Fruit fly (Drosophila melanogaster) whole organism, embryonic: Measurements from ENCODE around the gene BTBD9.

Experiments used
- B-H2 ChIP-seq: fragments of 200-800 bp; sonication (Bioruptor generic); optimal IDR thresholded peaks from 2 replicates; lab custom pipeline; 2018; ENCODE audit warnings: missing biosample characterization, mild to moderate bottlenecking, missing genetic modification characterization
- CG10267 ChIP-seq: fragments of 200-800 bp; sonication (Bioruptor generic); optimal IDR thresholded peaks from 2 replicates; lab custom pipeline; 2018; ENCODE audit warnings: missing biosample characterization, mild to moderate bottlenecking, missing genetic modification characterization, moderate library complexity
- CG10462 ChIP-seq: fragments of 200-800 bp; sonication (Bioruptor generic); optimal IDR thresholded peaks from 2 replicates; lab custom pipeline; 2016; ENCODE audit warnings: missing biosample characterization, missing genetic modification characterization
- CG11456 ChIP-seq: fragments of 200-800 bp; sonication (Bioruptor generic); IDR thresholded peaks from 3 replicates; pipeline ENCODE4 v1.3.6; 2022; ENCODE audit warnings: missing biosample characterization, missing genetic modification characterization
- CG12219 ChIP-seq: fragments of 200-800 bp; sonication (Bioruptor generic); optimal IDR thresholded peaks from 3 replicates; lab custom pipeline; 2018; ENCODE audit warnings: missing biosample characterization, mild to moderate bottlenecking, missing genetic modification characterization
- CG13775 ChIP-seq: fragments of 200-800 bp; sonication (Bioruptor generic); optimal IDR thresholded peaks from 3 replicates; lab custom pipeline; 2017; ENCODE audit warnings: missing biosample characterization, mild to moderate bottlenecking, missing genetic modification characterization
- CG17361 ChIP-seq: fragments of 200-800 bp; sonication (Bioruptor generic); IDR thresholded peaks from 3 replicates; pipeline ENCODE4 v1.3.6; 2022; ENCODE audit warnings: missing biosample characterization, missing genetic modification characterization
- CG18262 ChIP-seq: fragments of 200-800 bp; optimal IDR thresholded peaks from 3 replicates; lab custom pipeline; 2019; ENCODE audit warnings: missing biosample characterization, mild to moderate bottlenecking, missing genetic modification characterization, moderate library complexity
- CG2129 ChIP-seq: fragments of 200-800 bp; sonication (Bioruptor generic); IDR thresholded peaks from 2 replicates; pipeline ENCODE4 v1.3.6; 2022; ENCODE audit warnings: missing biosample characterization, missing genetic modification characterization; ENCODE audit not compliant: partially characterized antibody
- CG2712 ChIP-seq: fragments of 200-800 bp; optimal IDR thresholded peaks from 3 replicates; lab custom pipeline; 2019; ENCODE audit warnings: missing biosample characterization, mild to moderate bottlenecking, missing genetic modification characterization, moderate library complexity
- CG2889 ChIP-seq: fragments of 200-800 bp; sonication (Bioruptor generic); IDR thresholded peaks from 3 replicates; pipeline ENCODE4 v1.3.6; 2022; ENCODE audit warnings: missing biosample characterization, missing genetic modification characterization
- CG30020 ChIP-seq: fragments of 200-800 bp; optimal IDR thresholded peaks from 2 replicates; lab custom pipeline; 2019; ENCODE audit warnings: missing biosample characterization, mild to moderate bottlenecking, missing genetic modification characterization, moderate library complexity
- CG3163 ChIP-seq: fragments of 200-800 bp; sonication (Bioruptor generic); optimal IDR thresholded peaks from 3 replicates; lab custom pipeline; 2016; ENCODE audit warnings: missing biosample characterization, missing genetic modification characterization
- CG32532 ChIP-seq: fragments of 200-800 bp; sonication (Bioruptor generic); IDR thresholded peaks from 2 replicates; pipeline ENCODE4 v1.3.6; 2022; ENCODE audit warnings: missing biosample characterization, missing genetic modification characterization
- CG34224 ChIP-seq: fragments of 200-800 bp; sonication (Bioruptor generic); IDR thresholded peaks from 3 replicates; pipeline ENCODE4 v1.3.6; 2022; ENCODE audit warnings: missing biosample characterization, missing genetic modification characterization; ENCODE audit not compliant: partially characterized antibody
- CG3838 ChIP-seq: fragments of 200-800 bp; sonication (Bioruptor generic); optimal IDR thresholded peaks from 3 replicates; lab custom pipeline; 2016; ENCODE audit warnings: missing biosample characterization, missing genetic modification characterization
- CG4328 ChIP-seq: fragments of 200-800 bp; sonication (Bioruptor generic); optimal IDR thresholded peaks from 3 replicates; lab custom pipeline; 2017; ENCODE audit warnings: missing biosample characterization, missing genetic modification reagents, missing genetic modification characterization
- CG43689 ChIP-seq: fragments of 200-800 bp; sonication (Bioruptor generic); IDR thresholded peaks from 2 replicates; pipeline ENCODE4 v1.3.6; 2022; ENCODE audit warnings: missing biosample characterization, missing genetic modification characterization
- CG4854 ChIP-seq: fragments of 200-800 bp; sonication (Bioruptor generic); optimal IDR thresholded peaks from 2 replicates; lab custom pipeline; 2016; ENCODE audit warnings: missing biosample characterization, missing genetic modification characterization, inconsistent platforms
- CG5953 ChIP-seq: fragments of 200-800 bp; sonication (Bioruptor generic); IDR thresholded peaks from 2 replicates; pipeline ENCODE4 v1.3.6; 2022; ENCODE audit warnings: missing biosample characterization, missing genetic modification characterization
- CG7556 ChIP-seq: fragments of 200-800 bp; sonication (Bioruptor generic); optimal IDR thresholded peaks from 2 replicates; lab custom pipeline; 2017; ENCODE audit warnings: missing biosample characterization, mild to moderate bottlenecking, missing genetic modification characterization
- CG7786 ChIP-seq: fragments of 200-800 bp; sonication (Bioruptor generic); optimal IDR thresholded peaks from 2 replicates; lab custom pipeline; 2016; ENCODE audit warnings: missing biosample characterization, missing genetic modification characterization
- CG8478 ChIP-seq: fragments of >200 bp; optimal IDR thresholded peaks from 2 replicates; lab custom pipeline; 2018
- CG8924 ChIP-seq: fragments of 200-800 bp; optimal IDR thresholded peaks from 3 replicates; lab custom pipeline; 2019; ENCODE audit warnings: missing biosample characterization, mild to moderate bottlenecking, missing genetic modification characterization, moderate library complexity
- CG9437 ChIP-seq: fragments of 200-800 bp; sonication (Bioruptor generic); optimal IDR thresholded peaks from 2 replicates; lab custom pipeline; 2018; ENCODE audit warnings: missing biosample characterization, mild to moderate bottlenecking, missing genetic modification characterization
- Camta ChIP-seq: fragments of 200-800 bp; sonication (Bioruptor generic); optimal IDR thresholded peaks from 2 replicates; lab custom pipeline; 2016; ENCODE audit warnings: missing biosample characterization, missing genetic modification characterization
- D19A ChIP-seq: fragments of 200-800 bp; optimal IDR thresholded peaks from 3 replicates; lab custom pipeline; 2019; ENCODE audit warnings: missing biosample characterization, mild to moderate bottlenecking, missing genetic modification characterization, moderate library complexity
- Dfd ChIP-seq, 2 experiments: fragments of >200 bp; optimal IDR thresholded peaks; 2 replicates each; lab custom pipeline; 2017; ENCODE audit warnings: missing biosample characterization in 2 of 2, missing genetic modification characterization in 2 of 2
- Fer3 ChIP-seq: fragments of 200-800 bp; sonication (Bioruptor generic); optimal IDR thresholded peaks from 2 replicates; lab custom pipeline; 2018; ENCODE audit warnings: missing biosample characterization, mild to moderate bottlenecking, missing genetic modification characterization, moderate library complexity
- Gug ChIP-seq: fragments of 200-800 bp; sonication (Bioruptor generic); IDR thresholded peaks from 4 replicates; pipeline ENCODE4 v1.3.6; 2022; ENCODE audit warnings: missing biosample characterization, missing genetic modification characterization
- HHEX ChIP-seq: fragments of 200-800 bp; sonication (Bioruptor generic); optimal IDR thresholded peaks from 3 replicates; lab custom pipeline; 2017; ENCODE audit warnings: missing biosample characterization, mild to moderate bottlenecking, missing genetic modification characterization, missing genetic modification reagents
- Lpt ChIP-seq: fragments of >200 bp; optimal IDR thresholded peaks from 2 replicates; lab custom pipeline; 2018; ENCODE audit warnings: missing biosample characterization, missing genetic modification characterization
- Nf-YC ChIP-seq: fragments of 200-800 bp; optimal IDR thresholded peaks from 3 replicates; lab custom pipeline; 2019; ENCODE audit warnings: missing biosample characterization, mild to moderate bottlenecking, missing genetic modification characterization, moderate library complexity
- Pdp1 ChIP-seq, 2 experiments: fragments of 200-800 bp; sonication (Bioruptor generic); optimal IDR thresholded peaks; 3 replicates each; lab custom pipeline; 2016; ENCODE audit warnings: missing biosample characterization in 2 of 2, missing genetic modification characterization in 2 of 2, mild to moderate bottlenecking in 1 of 2, moderate library complexity in 1 of 2
- Rx ChIP-seq: fragments of 200-800 bp; sonication (Bioruptor generic); IDR thresholded peaks from 2 replicates; pipeline ENCODE4 v1.3.6; 2022; ENCODE audit warnings: missing biosample characterization, missing genetic modification characterization
- Sox102F ChIP-seq: fragments of 200-800 bp; sonication (Bioruptor generic); optimal IDR thresholded peaks from 2 replicates; lab custom pipeline; 2018; ENCODE audit warnings: missing biosample characterization, mild to moderate bottlenecking, missing genetic modification characterization, moderate library complexity
- br ChIP-seq: fragments of >200 bp; optimal IDR thresholded peaks from 2 replicates; lab custom pipeline; 2017
- cg ChIP-seq: fragments of 200-800 bp; sonication (Bioruptor generic); optimal IDR thresholded peaks from 3 replicates; lab custom pipeline; 2019; ENCODE audit warnings: missing biosample characterization, mild to moderate bottlenecking, missing genetic modification characterization, moderate library complexity
- crp ChIP-seq, 2 experiments: fragments of 200-800 bp; sonication (Bioruptor generic); optimal IDR thresholded peaks; 2 replicates in 1 of 2; 3 replicates in 1 of 2; lab custom pipeline; 2017; ENCODE audit warnings: missing biosample characterization in 2 of 2, missing genetic modification characterization in 2 of 2, mild to moderate bottlenecking in 1 of 2, moderate library complexity in 1 of 2
- dmrt99B ChIP-seq: fragments of 200-800 bp; sonication (Bioruptor generic); optimal IDR thresholded peaks from 2 replicates; lab custom pipeline; 2018; ENCODE audit warnings: missing biosample characterization, mild to moderate bottlenecking, missing genetic modification characterization, moderate library complexity
- ems ChIP-seq: fragments of 200-800 bp; sonication (Bioruptor generic); optimal IDR thresholded peaks from 3 replicates; lab custom pipeline; 2016; ENCODE audit warnings: missing biosample characterization, missing genetic modification characterization
- fru ChIP-seq: fragments of >200 bp; optimal IDR thresholded peaks from 2 replicates; lab custom pipeline; 2017
- grn ChIP-seq: fragments of 200-800 bp; sonication (Bioruptor generic); optimal IDR thresholded peaks from 3 replicates; lab custom pipeline; 2017; ENCODE audit warnings: missing biosample characterization, missing genetic modification characterization
- hb ChIP-seq: fragments of 200-800 bp; sonication (Bioruptor generic); IDR thresholded peaks from 3 replicates; pipeline ENCODE4 v1.3.6; 2022; ENCODE audit warnings: missing biosample characterization, missing genetic modification characterization; ENCODE audit not compliant: partially characterized antibody
- maf-S ChIP-seq: fragments of 200-800 bp; sonication (Bioruptor generic); optimal IDR thresholded peaks from 2 replicates; lab custom pipeline; 2016; ENCODE audit warnings: missing biosample characterization, missing genetic modification characterization
- org-1 ChIP-seq: fragments of 200-800 bp; sonication (Bioruptor generic); optimal IDR thresholded peaks from 2 replicates; lab custom pipeline; 2017; ENCODE audit warnings: missing biosample characterization, missing genetic modification characterization
- sqz ChIP-seq: fragments of 200-800 bp; sonication (Bioruptor generic); optimal IDR thresholded peaks from 3 replicates; lab custom pipeline; 2018; ENCODE audit warnings: missing biosample characterization, mild to moderate bottlenecking, missing genetic modification characterization
- stwl ChIP-seq: fragments of 200-800 bp; sonication (Bioruptor generic); optimal IDR thresholded peaks from 3 replicates; lab custom pipeline; 2018; ENCODE audit warnings: missing biosample characterization, mild to moderate bottlenecking, missing genetic modification characterization, moderate library complexity
- trem ChIP-seq: fragments of 200-800 bp; optimal IDR thresholded peaks from 3 replicates; lab custom pipeline; 2019; ENCODE audit warnings: missing biosample characterization, mild to moderate bottlenecking, missing genetic modification characterization, moderate library complexity
- tx ChIP-seq: fragments of 200-800 bp; sonication (Bioruptor generic); optimal IDR thresholded peaks from 2 replicates; lab custom pipeline; 2016; ENCODE audit warnings: missing biosample characterization, missing genetic modification characterization
- z ChIP-seq: fragments of 200-800 bp; sonication (Bioruptor generic); IDR thresholded peaks from 3 replicates; pipeline ENCODE4 v1.3.6; 2022; ENCODE audit warnings: missing biosample characterization, missing genetic modification characterization
- zfh1 ChIP-seq: fragments of 200-800 bp; sonication (Bioruptor generic); IDR thresholded peaks from 3 replicates; pipeline ENCODE4 v1.3.6; 2022; ENCODE audit warnings: missing biosample characterization, missing genetic modification characterization

Gene BTBD9

DNA sequence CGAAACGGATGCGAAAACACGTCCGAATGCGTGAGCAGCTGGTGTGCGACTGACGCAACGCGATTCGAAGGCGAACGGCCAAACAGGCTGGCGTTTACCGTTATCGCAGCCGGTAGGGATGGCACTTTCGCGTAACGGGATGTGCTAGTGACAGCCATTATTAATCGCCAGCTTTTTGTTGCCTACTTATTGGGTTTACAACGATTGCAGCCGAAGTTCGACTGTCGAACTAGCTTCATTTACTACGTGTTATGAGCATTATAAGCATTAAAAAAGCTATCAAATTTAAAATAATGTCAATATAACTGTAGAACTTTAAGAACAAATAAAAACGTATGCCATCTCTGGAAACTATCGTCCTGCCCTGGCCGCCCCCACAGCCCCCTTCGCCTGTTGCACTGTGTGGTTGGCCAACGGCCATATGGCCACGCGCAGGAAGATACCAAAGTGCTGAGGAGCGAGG, 10.7 kb upstream of the BTBD9 start, which contains the start of gene Rph (continued):
- TF ChIP-seq cg (GFP tag; lab: Kevin White, UChicago) (no peak), HHEX (no peak), dmrt99B (tag; lab: Kevin White, UChicago) (no peak), stwl (tag; lab: Kevin White, UChicago) (no peak), tx (no peak), CG5953 (GFP tag; lab: Robert Waterston, UW) (no peak), CG10267 (tag; lab: Kevin White, UChicago) (no peak), Rx (GFP tag; lab: Robert Waterston, UW) (no peak), Gug (0 out of 4 replicates have a peak, but pooled peaks have one; percentile 37), Fer3 (tag; lab: Kevin White, UChicago) (peak; percentile 11), CG2889 (GFP tag; lab: Robert Waterston, UW) (no peak), B-H2 (GFP tag; lab: Kevin White, UChicago) (peak; percentile 1), CG7556 (GFP tag; lab: Kevin White, UChicago) (peak; percentile 13), CG7786 (peak; percentile 21), CG34224 (0 out of 3 replicates have a peak, but pooled peaks have one; percentile 34), Camta (GFP tag; lab: Kevin White, UChicago) (no peak), CG8478 (lab: Kevin White, UChicago) (no peak), D19A (tag; lab: Kevin White, UChicago) (no peak), CG2129 (no peak), CG4854 (no peak), Pdp1 (GFP tag; optimal IDR thresholded peaks at IDR 0.05; lab: Kevin White, UChicago) (peak in 1 of 2 experiments; percentile 30), sqz (GFP tag; lab: Kevin White, UChicago) (no peak), CG10462 (GFP tag; lab: Kevin White, UChicago) (no peak), CG13775 (GFP tag; lab: Kevin White, UChicago) (no peak), CG3163 (GFP tag; lab: Kevin White, UChicago) (no peak), z (GFP tag; lab: Robert Waterston, UW) (no peak), CG3838 (GFP tag; lab: Kevin White, UChicago) (no peak), CG18262 (tag; lab: Kevin White, UChicago) (no peak), CG8924 (tag; lab: Kevin White, UChicago) (no peak), Sox102F (GFP tag; lab: Kevin White, UChicago) (no peak), org-1 (GFP tag; lab: Kevin White, UChicago) (no peak), CG43689 (GFP tag; lab: Robert Waterston, UW) (no peak), CG17361 (GFP tag; lab: Robert Waterston, UW) (no peak), zfh1 (GFP tag; lab: Robert Waterston, UW) (no peak), ems (no peak), CG11456 (GFP tag; lab: Robert Waterston, UW) (no peak), CG4328 (GFP tag; lab: Kevin White, UChicago) (no peak), trem (tag; lab: Kevin White, UChicago) (no peak), Dfd (GFP tag; optimal IDR thresholded peaks at IDR 0.05; lab: Kevin White, UChicago) (no peak), hb (0 out of 3 replicates have a peak, but pooled peaks have one; percentile 25), CG2712 (tag; lab: Kevin White, UChicago) (no peak), fru (lab: Kevin White, UChicago) (no peak), CG9437 (GFP tag; lab: Kevin White, UChicago) (no peak), maf-S (GFP tag; lab: Kevin White, UChicago) (no peak), crp (GFP tag; optimal IDR thresholded peaks at IDR 0.05; lab: Kevin White, UChicago) (no peak), br (lab: Kevin White, UChicago) (no peak), Lpt (no peak), Nf-YC (tag; lab: Kevin White, UChicago) (peak; percentile 9), CG30020 (no peak), CG32532 (GFP tag; lab: Robert Waterston, UW) (peak; percentile 5; the same call in 1 of the 2 replicates), CG12219 (GFP tag; lab: Kevin White, UChicago) (no peak), grn (GFP tag; lab: Kevin White, UChicago) (no peak)
